Worm (Caenorhabditis elegans) whole organism, late embryonic: ENCODE measurements around the gene C01G5.3.

Source experiments
- F13H6.1 ChIP-seq: sonication (generic microtip); optimal IDR thresholded peaks from 2 replicates; lab custom pipeline; 2016; ENCODE audit warnings: missing genetic modification characterization, missing compliant biosample characterization
- K02D7.2 ChIP-seq: sonication (generic microtip); optimal IDR thresholded peaks from 2 replicates; lab custom pipeline; 2017; ENCODE audit warnings: mild to moderate bottlenecking, missing genetic modification characterization, missing compliant biosample characterization
- Y22D7AL.16 ChIP-seq: sonication (generic microtip); optimal IDR thresholded peaks from 2 replicates; lab custom pipeline; 2016; ENCODE audit warnings: missing genetic modification characterization, missing compliant biosample characterization
- ceh-19 ChIP-seq: fragments of 200-800 bp; sonication (Bioruptor generic); optimal IDR thresholded peaks from 2 replicates; lab custom pipeline; 2018; ENCODE audit warnings: mild to moderate bottlenecking, missing genetic modification characterization, missing compliant biosample characterization
- ets-4 ChIP-seq: sonication (generic microtip); optimal IDR thresholded peaks from 2 replicates; lab custom pipeline; 2016; ENCODE audit warnings: missing genetic modification characterization, missing compliant biosample characterization
- eyg-1 ChIP-seq: sonication (generic microtip); optimal IDR thresholded peaks from 2 replicates; lab custom pipeline; 2016; ENCODE audit warnings: missing genotype, missing genetic modification characterization, missing compliant biosample characterization
- hlh-15 ChIP-seq: sonication (generic microtip); optimal IDR thresholded peaks from 2 replicates; lab custom pipeline; 2016; ENCODE audit warnings: missing genetic modification characterization, missing compliant biosample characterization
- hlh-8 ChIP-seq: sonication (generic microtip); optimal IDR thresholded peaks from 2 replicates; lab custom pipeline; 2016; ENCODE audit warnings: missing genotype, missing genetic modification characterization, missing compliant biosample characterization
- lin-11 ChIP-seq: fragments of 200-800 bp; sonication (Bioruptor generic); optimal IDR thresholded peaks from 2 replicates; lab custom pipeline; 2018; ENCODE audit warnings: mild to moderate bottlenecking, missing genetic modification characterization, missing compliant biosample characterization
- madf-2 ChIP-seq: sonication (generic microtip); optimal IDR thresholded peaks from 2 replicates; lab custom pipeline; 2017; ENCODE audit warnings: missing genetic modification characterization, missing compliant biosample characterization
- pha-2 ChIP-seq: sonication (generic microtip); optimal IDR thresholded peaks from 2 replicates; lab custom pipeline; 2017; ENCODE audit warnings: mild to moderate bottlenecking, missing genetic modification characterization, missing compliant biosample characterization
- sdc-2 ChIP-seq: sonication (generic microtip); optimal IDR thresholded peaks from 2 replicates; lab custom pipeline; 2016; ENCODE audit warnings: missing genotype, missing genetic modification characterization, missing compliant biosample characterization
- tbx-2 ChIP-seq: sonication (generic microtip); optimal IDR thresholded peaks from 2 replicates; lab custom pipeline; 2016; ENCODE audit warnings: missing genetic modification characterization, missing compliant biosample characterization

DNA sequence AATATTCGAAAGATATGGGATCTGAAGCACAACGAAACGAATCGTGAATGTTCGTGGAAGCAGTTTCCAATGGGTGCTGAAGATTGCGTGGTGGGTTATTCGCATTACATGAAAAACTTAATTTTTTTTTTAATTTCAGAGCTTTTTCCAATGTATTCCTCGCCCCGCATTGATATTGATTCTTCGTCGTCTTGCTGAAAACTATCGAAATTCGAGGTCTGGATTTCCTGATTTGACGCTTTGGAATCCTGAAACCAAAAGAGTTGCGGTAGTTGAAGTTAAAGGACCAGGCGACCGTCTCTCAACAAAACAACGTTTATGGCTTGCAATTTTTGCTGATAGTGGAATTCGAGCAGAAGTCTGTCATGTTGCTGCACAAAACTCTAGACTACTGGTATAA lies 16.0 kb downstream of the C01G5.3 start:
- no peak for TF ChIP-seq hlh-15
- TF ChIP-seq hlh-8 (tag; lab: Kevin White, UChicago): no peak
- no peak for TF ChIP-seq F13H6.1 (tag; lab: Kevin White, UChicago)
- TF ChIP-seq madf-2 (tag; lab: Kevin White, UChicago): no peak
- no peak for TF ChIP-seq eyg-1 (tag; lab: Kevin White, UChicago)
- TF ChIP-seq ceh-19: no peak
- no peak for TF ChIP-seq Y22D7AL.16
- no peak for TF ChIP-seq sdc-2 (tag; lab: Kevin White, UChicago)
- TF ChIP-seq ets-4: no peak
- TF ChIP-seq K02D7.2 (tag; lab: Kevin White, UChicago): no peak
- no peak for TF ChIP-seq lin-11 (tag; lab: Kevin White, UChicago)
- no peak for TF ChIP-seq pha-2
- no peak for TF ChIP-seq tbx-2
